Fruit fly (Drosophila melanogaster): ENCODE results near the gene Cdep.
A peak's percentile ranks its signal among the peaks of the same experiment; 100 is the strongest.

Gene Cdep

dm6 chr3R:4905764-4906626 is 4.4 kb upstream of the Cdep start, which contains the start of gene Gnf1 (continued):
- no peak for TF ChIP-seq vnd (GFP tag; IDR thresholded peaks at IDR 0.05; ENCODE audit: partially characterized antibody)
- no peak for TF ChIP-seq HLH54F (GFP tag; optimal IDR thresholded peaks at IDR 0.05)
- no peak for TF ChIP-seq tgo (GFP tag; IDR thresholded peaks at IDR 0.05)
- peak; percentile 59 for TF ChIP-seq Sry-δ (GFP tag; optimal IDR thresholded peaks at IDR 0.05)
- TF ChIP-seq dimm (GFP tag; IDR thresholded peaks at IDR 0.05): no peak
- peak; percentile 28; the same call in 1 of the 2 replicates for TF ChIP-seq E2f2 (GFP tag; IDR thresholded peaks at IDR 0.05)
- no peak for TF ChIP-seq crol (GFP tag; IDR thresholded peaks at IDR 0.05)
- peak; percentile 33 for TF ChIP-seq CG10267 (tag; optimal IDR thresholded peaks at IDR 0.05)
- no peak for TF ChIP-seq tio (GFP tag; optimal IDR thresholded peaks at IDR 0.05)
- TF ChIP-seq CG12744 (GFP tag; optimal IDR thresholded peaks at IDR 0.05): peak; percentile 3
- TF ChIP-seq Doc3 (GFP tag; IDR thresholded peaks at IDR 0.05; ENCODE audit: partially characterized antibody): peak; percentile 56; the same call in 1 of the 3 replicates
- peak; percentile 14 for TF ChIP-seq Hr3 (GFP tag; optimal IDR thresholded peaks at IDR 0.05)
- TF ChIP-seq H2.0 (GFP tag; IDR thresholded peaks at IDR 0.05): no peak
- 0 out of 2 replicates have a peak, but pooled peaks have one; percentile 20 for TF ChIP-seq rib (GFP tag; IDR thresholded peaks at IDR 0.05)
- TF ChIP-seq mld (GFP tag; IDR thresholded peaks at IDR 0.05; ENCODE audit: partially characterized antibody): 0 out of 3 replicates have a peak, but pooled peaks have one; percentile 7
- TF ChIP-seq gsb-n (tag; optimal IDR thresholded peaks at IDR 0.05): peak; percentile 4
- TF ChIP-seq Drgx (GFP tag; IDR thresholded peaks at IDR 0.05): no peak
- no peak for TF ChIP-seq Adf1 (GFP tag; IDR thresholded peaks at IDR 0.05)
- TF ChIP-seq Ets97D (GFP tag; optimal IDR thresholded peaks at IDR 0.05): peak; percentile 33
- peak; percentile 60 for TF ChIP-seq CG1603 (tag; optimal IDR thresholded peaks at IDR 0.05)
- TF ChIP-seq vvl (GFP tag; IDR thresholded peaks at IDR 0.05): peak; percentile 53; the same call in 1 of the 2 replicates
- TF ChIP-seq CG31365 (tag; optimal IDR thresholded peaks at IDR 0.05): no peak
- no peak for TF ChIP-seq cg (GFP tag; optimal IDR thresholded peaks at IDR 0.05)
- peak; percentile 32 for TF ChIP-seq CG17829 (tag; optimal IDR thresholded peaks at IDR 0.05)
- TF ChIP-seq kah (GFP tag; optimal IDR thresholded peaks at IDR 0.05): no peak
- TF ChIP-seq Abd-B (GFP tag; optimal IDR thresholded peaks at IDR 0.05): peak; percentile 44
- TF ChIP-seq pan (optimal IDR thresholded peaks at IDR 0.05): no peak
- no peak for TF ChIP-seq pan (GFP tag; optimal IDR thresholded peaks at IDR 0.05 in 1 of 2, IDR thresholded peaks at IDR 0.05 in 1 of 2)
- no peak for TF ChIP-seq bcd (GFP tag; optimal IDR thresholded peaks at IDR 0.05)
- no peak for TF ChIP-seq CG13775 (GFP tag; optimal IDR thresholded peaks at IDR 0.05)
- peak; percentile 52; the same call in 2 of the 3 replicates for TF ChIP-seq CG16813 (GFP tag; IDR thresholded peaks at IDR 0.05; ENCODE audit: partially characterized antibody)
- no peak for TF ChIP-seq CG14014 (GFP tag; IDR thresholded peaks at IDR 0.05)
- no peak for TF ChIP-seq ssp (GFP tag; IDR thresholded peaks at IDR 0.05)
- TF ChIP-seq eyg (GFP tag; optimal IDR thresholded peaks at IDR 0.05): no peak
- no peak for TF ChIP-seq bowl (GFP tag; IDR thresholded peaks at IDR 0.05)
- no peak for TF ChIP-seq CG32772 (GFP tag; IDR thresholded peaks at IDR 0.05)
- no peak for TF ChIP-seq dpn (GFP tag; optimal IDR thresholded peaks at IDR 0.05)
- peak; percentile 36 for TF ChIP-seq trem (tag; optimal IDR thresholded peaks at IDR 0.05)
- peak; percentile 48 for TF ChIP-seq knrl (GFP tag; IDR thresholded peaks at IDR 0.05; ENCODE audit: partially characterized antibody)
- no peak for TF ChIP-seq Bteb2 (GFP tag; optimal IDR thresholded peaks at IDR 0.05)
- no peak for TF ChIP-seq CG17912 (GFP tag; optimal IDR thresholded peaks at IDR 0.05)
- no peak for TF ChIP-seq ac (GFP tag; optimal IDR thresholded peaks at IDR 0.05)
- peak; percentile 50 for TF ChIP-seq Hmr (GFP tag; optimal IDR thresholded peaks at IDR 0.05)
- TF ChIP-seq CG31224 (GFP tag; IDR thresholded peaks at IDR 0.05): no peak
- TF ChIP-seq cad (GFP tag; optimal IDR thresholded peaks at IDR 0.05): no peak
- TF ChIP-seq dysf (GFP tag; IDR thresholded peaks at IDR 0.05): no peak
- TF ChIP-seq Pdp1 (GFP tag; optimal IDR thresholded peaks at IDR 0.05): peak in 1 of 2 experiments; percentile 72
- TF ChIP-seq Rx (GFP tag; IDR thresholded peaks at IDR 0.05): no peak
- TF ChIP-seq CG17361 (GFP tag; IDR thresholded peaks at IDR 0.05): peak; percentile 17; the same call in 2 of the 3 replicates
